Fruit fly (Drosophila melanogaster) whole organism, embryonic: ENCODE data around the gene sdt.

ENCODE experiments used
- CG8290 ChIP-seq, 3 experiments: fragments of 200-800 bp; sonication (Bioruptor generic); optimal IDR thresholded peaks; 2 replicates each; lab custom pipeline; 2016 to 2019; ENCODE audit warnings: missing biosample characterization in 3 of 3, missing genetic modification characterization in 3 of 3, mild to moderate bottlenecking in 2 of 3, moderate library complexity in 1 of 3
- mirr ChIP-seq: fragments of 200-800 bp; sonication (Bioruptor generic); optimal IDR thresholded peaks from 3 replicates; lab custom pipeline; 2018; ENCODE audit warnings: missing biosample characterization, mild to moderate bottlenecking, missing genetic modification characterization

DNA sequence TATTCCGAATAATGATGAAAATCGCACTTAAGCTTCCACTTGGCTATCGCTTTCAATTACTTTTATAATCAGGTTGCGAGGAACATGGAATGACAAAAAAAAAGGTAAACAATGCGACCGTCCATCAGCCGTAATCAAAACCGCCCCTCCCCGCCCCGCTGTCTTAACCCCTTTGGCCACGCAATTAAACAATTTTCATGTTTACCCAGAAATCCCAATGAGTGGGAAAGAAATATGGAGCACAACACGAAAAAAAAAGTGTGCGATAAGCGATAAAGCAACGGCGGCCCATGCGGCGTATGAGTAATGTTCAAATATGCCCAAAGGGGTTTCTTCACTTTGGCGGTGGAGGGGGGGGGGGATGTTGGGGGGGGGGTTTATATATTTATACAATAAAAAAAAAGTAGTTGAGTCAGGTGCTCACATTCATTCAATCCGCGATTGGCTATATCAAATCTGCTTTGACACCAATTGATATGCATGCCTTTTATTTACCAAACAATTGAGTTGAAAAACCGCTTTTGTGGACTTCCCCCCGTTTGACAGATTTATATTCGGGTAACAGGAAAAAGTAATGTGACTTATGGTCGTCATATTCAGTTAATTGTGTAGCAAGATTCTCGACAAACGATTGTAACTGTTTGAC, 20.7 kb downstream of the sdt start:
- TF ChIP-seq CG8290 (GFP tag; optimal IDR thresholded peaks at IDR 0.05; lab: Kevin White, UChicago) (no peak), CG8290 (tag; optimal IDR thresholded peaks at IDR 0.05; lab: Kevin White, UChicago) (no peak), mirr (GFP tag; lab: Kevin White, UChicago) (peak; percentile 92)
